Fruit fly (Drosophila melanogaster): Measurements from ENCODE around the gene Blos3.

Blos3 gene

DNA sequence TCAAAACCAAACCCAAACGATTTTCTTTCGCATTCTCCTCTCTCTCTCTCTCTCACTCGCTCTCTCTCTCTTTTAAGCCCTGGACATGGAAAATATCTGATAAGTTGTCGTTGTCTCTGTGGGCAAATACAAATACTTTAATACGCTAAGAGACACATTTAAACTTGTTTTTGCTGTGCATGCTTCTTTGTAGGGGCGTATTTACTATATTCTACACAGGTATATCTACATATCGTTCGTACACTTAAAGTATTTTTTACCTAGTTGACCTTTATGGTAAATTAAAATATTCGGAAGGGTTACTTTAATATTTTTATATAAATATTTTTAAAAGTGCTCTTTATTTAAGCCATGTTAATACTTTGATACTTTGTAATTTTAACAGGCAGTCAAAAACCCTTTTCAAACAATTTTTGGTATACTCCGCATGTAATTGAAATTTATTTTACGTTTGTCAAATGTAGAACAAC lies 23.7 kb upstream of the Blos3 start (continued):
- TF ChIP-seq CG17612 (GFP tag; IDR thresholded peaks at IDR 0.05) = no peak
- TF ChIP-seq BtbVII (GFP tag; optimal IDR thresholded peaks at IDR 0.05) = peak; percentile 28
- peak; percentile 38 for TF ChIP-seq sens (GFP tag)
- TF ChIP-seq CG2712 (tag; optimal IDR thresholded peaks at IDR 0.05) = peak; percentile 12
- no peak for TF ChIP-seq CG4360 (GFP tag; IDR thresholded peaks at IDR 0.05)
- TF ChIP-seq C15 (GFP tag; IDR thresholded peaks at IDR 0.05) = no peak
- TF ChIP-seq CG13894 (tag; optimal IDR thresholded peaks at IDR 0.05) = peak; percentile 42
- TF ChIP-seq trem (tag; optimal IDR thresholded peaks at IDR 0.05) = no peak
- TF ChIP-seq YL-1 (GFP tag; optimal IDR thresholded peaks at IDR 0.05) = no peak
- TF ChIP-seq sug (tag; optimal IDR thresholded peaks at IDR 0.05) = peak; percentile 20
- no peak for TF ChIP-seq CG9215 (GFP tag; IDR thresholded peaks at IDR 0.05)
- no peak for TF ChIP-seq grau (tag; optimal IDR thresholded peaks at IDR 0.05)
- TF ChIP-seq Dp (GFP tag; optimal IDR thresholded peaks at IDR 0.05) = no peak
- no peak for TF ChIP-seq CG2129 (GFP tag; IDR thresholded peaks at IDR 0.05; ENCODE audit: partially characterized antibody)
- TF ChIP-seq CG10366 (GFP tag; IDR thresholded peaks at IDR 0.05) = no peak
- no peak for TF ChIP-seq h (optimal IDR thresholded peaks at IDR 0.05)
- no peak for TF ChIP-seq CG11085 (GFP tag; IDR thresholded peaks at IDR 0.05)
- TF ChIP-seq ATbp (GFP tag; optimal IDR thresholded peaks at IDR 0.05) = no peak
- no peak for TF ChIP-seq sim (GFP tag; IDR thresholded peaks at IDR 0.05)
- TF ChIP-seq CG10462 (GFP tag; optimal IDR thresholded peaks at IDR 0.05) = no peak
- TF ChIP-seq Tbp (GFP tag; optimal IDR thresholded peaks at IDR 0.05) = no peak
- TF ChIP-seq HLH4C (GFP tag; IDR thresholded peaks at IDR 0.05; ENCODE audit: partially characterized antibody) = no peak
- no peak for TF ChIP-seq sqz (GFP tag; optimal IDR thresholded peaks at IDR 0.05)
- no peak for TF ChIP-seq CG8478 (optimal IDR thresholded peaks at IDR 0.05)
- TF ChIP-seq lbe (GFP tag; optimal IDR thresholded peaks at IDR 0.05) = no peak
- no peak for TF ChIP-seq tup (GFP tag; optimal IDR thresholded peaks at IDR 0.05)
- no peak for TF ChIP-seq crol (GFP tag; IDR thresholded peaks at IDR 0.05)
- TF ChIP-seq CG13287 (GFP tag; IDR thresholded peaks at IDR 0.05; ENCODE audit: partially characterized antibody) = peak; percentile 34; the same call in 1 of the 2 replicates
- no peak for TF ChIP-seq CG9876 (GFP tag; optimal IDR thresholded peaks at IDR 0.05)
- TF ChIP-seq disco-r (GFP tag; optimal IDR thresholded peaks at IDR 0.05) = no peak
- no peak for TF ChIP-seq gcm (GFP tag; optimal IDR thresholded peaks at IDR 0.05)
- TF ChIP-seq Xbp1 (GFP tag; optimal IDR thresholded peaks at IDR 0.05) = no peak
- TF ChIP-seq CG18262 (tag; optimal IDR thresholded peaks at IDR 0.05) = peak; percentile 28
- TF ChIP-seq Hmr (GFP tag; optimal IDR thresholded peaks at IDR 0.05) = peak; percentile 28
- no peak for TF ChIP-seq ase (GFP tag; IDR thresholded peaks at IDR 0.05)
- TF ChIP-seq CG11696 (GFP tag; IDR thresholded peaks at IDR 0.05) = no peak
- TF ChIP-seq GATAe (GFP tag; conservative IDR thresholded peaks at IDR 0.05) = no peak
- TF ChIP-seq klu (GFP tag; IDR thresholded peaks at IDR 0.05) = no peak
- TF ChIP-seq CG11723 (GFP tag; optimal IDR thresholded peaks at IDR 0.05) = no peak
- TF ChIP-seq p53 (GFP tag; optimal IDR thresholded peaks at IDR 0.05) = no peak
- TF ChIP-seq CG12299 (tag; optimal IDR thresholded peaks at IDR 0.05) = no peak
- TF ChIP-seq CG4424 (GFP tag; optimal IDR thresholded peaks at IDR 0.05) = no peak
- TF ChIP-seq wor (GFP tag; IDR thresholded peaks at IDR 0.05) = no peak
- TF ChIP-seq ab (GFP tag; optimal IDR thresholded peaks at IDR 0.05) = no peak
- TF ChIP-seq NFAT (GFP tag; IDR thresholded peaks at IDR 0.05) = no peak
- TF ChIP-seq CTCF (GFP tag; optimal IDR thresholded peaks at IDR 0.05) = peak; percentile 80
- no peak for TF ChIP-seq CG30403 (GFP tag; optimal IDR thresholded peaks at IDR 0.05)
- TF ChIP-seq Bgb (GFP tag; IDR thresholded peaks at IDR 0.05; ENCODE audit: partially characterized antibody) = peak; percentile 9; the same call in 1 of the 2 replicates
- TF ChIP-seq CG31388 (GFP tag; optimal IDR thresholded peaks at IDR 0.05) = no peak
- TF ChIP-seq Ptx1 (GFP tag; IDR thresholded peaks at IDR 0.05) = no peak
- TF ChIP-seq CG3726 (GFP tag; IDR thresholded peaks at IDR 0.05) = no peak
- no peak for TF ChIP-seq dm (GFP tag; optimal IDR thresholded peaks at IDR 0.05)
- no peak for TF ChIP-seq CG4730 (GFP tag; IDR thresholded peaks at IDR 0.05)
- no peak for TF ChIP-seq CG13296 (GFP tag; optimal IDR thresholded peaks at IDR 0.05)
